Comparison of ENCODE assay signal across 1 fruit fly cellular context in genomic region chr2L:2202853-2203717, dm6.
TF ChIP-seq lines count a peak whose summit lies in the region.

No protein-coding gene starts in this region.

TF ChIP-seq in whole organism, embryonic, 481 proteins besides CTCF, POLR2A, EP300 and RAD21 (continued from another document and continues in another):
- no peak for TF ChIP-seq Ada2b (GFP tag; IDR thresholded peaks at IDR 0.05; lab: Robert Waterston, UW)
- peak; percentile 56; the same call in 2 of the 3 replicates for TF ChIP-seq Aef1 (GFP tag; IDR thresholded peaks at IDR 0.05; lab: Robert Waterston, UW)
- TF ChIP-seq CG13296 (GFP tag; optimal IDR thresholded peaks at IDR 0.05; lab: Kevin White, UChicago) = no peak
- TF ChIP-seq ci (GFP tag; IDR thresholded peaks at IDR 0.05; lab: Robert Waterston, UW) = peak; percentile 76
- no peak for TF ChIP-seq CG30020 (tag; optimal IDR thresholded peaks at IDR 0.05; lab: Kevin White, UChicago)
- TF ChIP-seq CG17361 (GFP tag; IDR thresholded peaks at IDR 0.05; lab: Robert Waterston, UW) = no peak
- TF ChIP-seq CG3847 (GFP tag; IDR thresholded peaks at IDR 0.05; lab: Robert Waterston, UW) = no peak
- no peak for TF ChIP-seq CG16779 (GFP tag; IDR thresholded peaks at IDR 0.05; lab: Robert Waterston, UW)
- no peak for TF ChIP-seq CHES-1-like (GFP tag; optimal IDR thresholded peaks at IDR 0.05; lab: Kevin White, UChicago)
- no peak for TF ChIP-seq Dad (GFP tag; optimal IDR thresholded peaks at IDR 0.05; lab: Kevin White, UChicago)
- no peak for TF ChIP-seq h (optimal IDR thresholded peaks at IDR 0.05; lab: Kevin White, UChicago)
- no peak for TF ChIP-seq stwl (tag; optimal IDR thresholded peaks at IDR 0.05; lab: Kevin White, UChicago)
- TF ChIP-seq CG8388 (GFP tag; optimal IDR thresholded peaks at IDR 0.05; lab: Kevin White, UChicago) = no peak
- no peak for TF ChIP-seq E2f1 (GFP tag; IDR thresholded peaks at IDR 0.05; lab: Robert Waterston, UW)
- TF ChIP-seq Kr (GFP tag; optimal IDR thresholded peaks at IDR 0.05; lab: Kevin White, UChicago) = no peak
- TF ChIP-seq Hr51 (GFP tag; optimal IDR thresholded peaks at IDR 0.05; lab: Kevin White, UChicago) = no peak
- no peak for TF ChIP-seq CG7372 (GFP tag; IDR thresholded peaks at IDR 0.05; lab: Robert Waterston, UW)
- no peak for TF ChIP-seq so (GFP tag; IDR thresholded peaks at IDR 0.05; lab: Robert Waterston, UW)
- TF ChIP-seq z (GFP tag; IDR thresholded peaks at IDR 0.05; lab: Robert Waterston, UW) = peak; percentile 75
- TF ChIP-seq klu (GFP tag; IDR thresholded peaks at IDR 0.05; lab: Robert Waterston, UW) = no peak
- TF ChIP-seq CG4282 (GFP tag; optimal IDR thresholded peaks at IDR 0.05; lab: Kevin White, UChicago) = no peak
- no peak for TF ChIP-seq esg (GFP tag; conservative IDR thresholded peaks at IDR 0.05; lab: Robert Waterston, UW)
- TF ChIP-seq sna (GFP tag; IDR thresholded peaks at IDR 0.05; lab: Robert Waterston, UW; ENCODE audit: partially characterized antibody) = peak; percentile 38; the same call in 1 of the 2 replicates
- no peak for TF ChIP-seq CG17385 (GFP tag; optimal IDR thresholded peaks at IDR 0.05; lab: Kevin White, UChicago)
- TF ChIP-seq CoRest (tag; optimal IDR thresholded peaks at IDR 0.05; lab: Kevin White, UChicago) = peak; percentile 0
- peak; percentile 62 to 69 for TF ChIP-seq Trl (optimal IDR thresholded peaks at IDR 0.05; lab: Kevin White, UChicago)
- TF ChIP-seq Trl (GFP tag; optimal IDR thresholded peaks at IDR 0.05; lab: Kevin White, UChicago) = no peak
- TF ChIP-seq mam (GFP tag; optimal IDR thresholded peaks at IDR 0.05; lab: Kevin White, UChicago) = no peak
- no peak for TF ChIP-seq Tbp (GFP tag; optimal IDR thresholded peaks at IDR 0.05; lab: Kevin White, UChicago)
- no peak; the same call in 1 of the 2 replicates for TF ChIP-seq ato (GFP tag; IDR thresholded peaks at IDR 0.05; lab: Robert Waterston, UW; ENCODE audit: partially characterized antibody)
- TF ChIP-seq pb (GFP tag; optimal IDR thresholded peaks at IDR 0.05; lab: Kevin White, UChicago) = no peak
- no peak for TF ChIP-seq CG6654 (GFP tag; optimal IDR thresholded peaks at IDR 0.05; lab: Kevin White, UChicago)
- no peak for TF ChIP-seq sisA (GFP tag; IDR thresholded peaks at IDR 0.05; lab: Robert Waterston, UW)
- no peak for TF ChIP-seq vfl (GFP tag; optimal IDR thresholded peaks at IDR 0.05; lab: Kevin White, UChicago)
- TF ChIP-seq Usf (GFP tag; optimal IDR thresholded peaks at IDR 0.05; lab: Kevin White, UChicago) = no peak
- TF ChIP-seq CG11398 (GFP tag; optimal IDR thresholded peaks at IDR 0.05; lab: Kevin White, UChicago) = no peak
- peak; percentile 3 for TF ChIP-seq mirr (GFP tag; optimal IDR thresholded peaks at IDR 0.05; lab: Kevin White, UChicago)
- peak; percentile 1 for TF ChIP-seq CG12071 (GFP tag; optimal IDR thresholded peaks at IDR 0.05; lab: Kevin White, UChicago)
- no peak for TF ChIP-seq CG4730 (GFP tag; IDR thresholded peaks at IDR 0.05; lab: Robert Waterston, UW)
- 0 out of 2 replicates have a peak, but pooled peaks have one; percentile 20 for TF ChIP-seq CG6272 (GFP tag; IDR thresholded peaks at IDR 0.05; lab: Robert Waterston, UW)
- TF ChIP-seq CG4854 (GFP tag; optimal IDR thresholded peaks at IDR 0.05; lab: Kevin White, UChicago) = no peak
- TF ChIP-seq CG4820 (GFP tag; optimal IDR thresholded peaks at IDR 0.05; lab: Kevin White, UChicago) = no peak
- TF ChIP-seq CG42726 (GFP tag; IDR thresholded peaks at IDR 0.05; lab: Robert Waterston, UW; ENCODE audit: partially characterized antibody) = no peak
- TF ChIP-seq tgo (GFP tag; IDR thresholded peaks at IDR 0.05; lab: Robert Waterston, UW) = no peak
- peak; percentile 44; the same call in 1 of the 3 replicates for TF ChIP-seq CG11456 (GFP tag; IDR thresholded peaks at IDR 0.05; lab: Robert Waterston, UW)
- peak; percentile 90 for TF ChIP-seq cg (GFP tag; optimal IDR thresholded peaks at IDR 0.05; lab: Kevin White, UChicago)
- TF ChIP-seq Ets97D (GFP tag; optimal IDR thresholded peaks at IDR 0.05; lab: Kevin White, UChicago) = no peak
- no peak for TF ChIP-seq CG4424 (GFP tag; optimal IDR thresholded peaks at IDR 0.05; lab: Kevin White, UChicago)
- peak; percentile 22; the same call in 1 of the 2 replicates for TF ChIP-seq MBD-R2 (GFP tag; IDR thresholded peaks at IDR 0.05; lab: Robert Waterston, UW)
- peak; percentile 27; the same call in 1 of the 2 replicates for TF ChIP-seq ranshi (GFP tag; IDR thresholded peaks at IDR 0.05; lab: Robert Waterston, UW)
- TF ChIP-seq CG3065 (GFP tag; optimal IDR thresholded peaks at IDR 0.05; lab: Kevin White, UChicago) = no peak
- no peak for TF ChIP-seq ind (GFP tag; optimal IDR thresholded peaks at IDR 0.05; lab: Kevin White, UChicago)
- peak; percentile 1 for TF ChIP-seq btn (GFP tag; optimal IDR thresholded peaks at IDR 0.05; lab: Kevin White, UChicago)
- no peak for TF ChIP-seq CG15011 (GFP tag; optimal IDR thresholded peaks at IDR 0.05; lab: Kevin White, UChicago)
- TF ChIP-seq CG31365 (tag; optimal IDR thresholded peaks at IDR 0.05; lab: Kevin White, UChicago) = no peak
- no peak for TF ChIP-seq CG15479 (GFP tag; optimal IDR thresholded peaks at IDR 0.05; lab: Kevin White, UChicago)
- TF ChIP-seq slou (GFP tag; optimal IDR thresholded peaks at IDR 0.05; lab: Kevin White, UChicago) = no peak
- no peak for TF ChIP-seq gfzf (GFP tag; optimal IDR thresholded peaks at IDR 0.05; lab: Kevin White, UChicago)
- TF ChIP-seq Camta (GFP tag; optimal IDR thresholded peaks at IDR 0.05; lab: Kevin White, UChicago) = no peak
- no peak for TF ChIP-seq CG12104 (GFP tag; optimal IDR thresholded peaks at IDR 0.05; lab: Kevin White, UChicago)
- TF ChIP-seq prd (optimal IDR thresholded peaks at IDR 0.05; lab: Kevin White, UChicago) = no peak
- TF ChIP-seq prd (GFP tag; IDR thresholded peaks at IDR 0.05; lab: Robert Waterston, UW) = no peak
- no peak for TF ChIP-seq toy (GFP tag; IDR thresholded peaks at IDR 0.05; lab: Robert Waterston, UW)
- no peak for TF ChIP-seq wek (GFP tag; optimal IDR thresholded peaks at IDR 0.05; lab: Kevin White, UChicago)
- no peak for TF ChIP-seq CrebB (tag; optimal IDR thresholded peaks at IDR 0.05; lab: Kevin White, UChicago)
- no peak for TF ChIP-seq CG17568 (GFP tag; optimal IDR thresholded peaks at IDR 0.05; lab: Kevin White, UChicago)
- TF ChIP-seq CG13894 (tag; optimal IDR thresholded peaks at IDR 0.05; lab: Kevin White, UChicago) = peak; percentile 43
- TF ChIP-seq ham (GFP tag; IDR thresholded peaks at IDR 0.05; lab: Robert Waterston, UW) = no peak
- no peak for TF ChIP-seq hb (GFP tag; IDR thresholded peaks at IDR 0.05; lab: Robert Waterston, UW; ENCODE audit: partially characterized antibody)
- no peak for TF ChIP-seq CG17912 (GFP tag; optimal IDR thresholded peaks at IDR 0.05; lab: Kevin White, UChicago)
- no peak for TF ChIP-seq Elba2 (GFP tag; optimal IDR thresholded peaks at IDR 0.05; lab: Kevin White, UChicago)
- no peak for TF ChIP-seq CG10366 (GFP tag; IDR thresholded peaks at IDR 0.05; lab: Robert Waterston, UW)
- TF ChIP-seq CG8290 (GFP tag; optimal IDR thresholded peaks at IDR 0.05; lab: Kevin White, UChicago) = no peak
- peak in 1 of 2 experiments; percentile 55 for TF ChIP-seq CG8290 (tag; optimal IDR thresholded peaks at IDR 0.05; lab: Kevin White, UChicago)
- no peak for TF ChIP-seq Fer3 (tag; optimal IDR thresholded peaks at IDR 0.05; lab: Kevin White, UChicago)
- TF ChIP-seq CG11093 (GFP tag; IDR thresholded peaks at IDR 0.05; lab: Robert Waterston, UW) = no peak
- TF ChIP-seq CG31224 (GFP tag; IDR thresholded peaks at IDR 0.05; lab: Robert Waterston, UW) = peak; percentile 97
- peak; percentile 27; the same call in 1 of the 2 replicates for TF ChIP-seq vvl (GFP tag; IDR thresholded peaks at IDR 0.05; lab: Robert Waterston, UW)
- TF ChIP-seq nmo (GFP tag; optimal IDR thresholded peaks at IDR 0.05; lab: Kevin White, UChicago) = no peak
- no peak for TF ChIP-seq gcm2 (GFP tag; optimal IDR thresholded peaks at IDR 0.05; lab: Kevin White, UChicago)
- no peak for TF ChIP-seq CG1529 (GFP tag; optimal IDR thresholded peaks at IDR 0.05; lab: Kevin White, UChicago)
- TF ChIP-seq CG14965 (GFP tag; optimal IDR thresholded peaks at IDR 0.05; lab: Kevin White, UChicago; ENCODE audit: borderline replicate concordance) = no peak
- TF ChIP-seq Hsf (GFP tag; optimal IDR thresholded peaks at IDR 0.05; lab: Kevin White, UChicago) = no peak
- no peak for TF ChIP-seq dm (GFP tag; optimal IDR thresholded peaks at IDR 0.05; lab: Kevin White, UChicago)
- TF ChIP-seq PHDP (tag; optimal IDR thresholded peaks at IDR 0.05; lab: Kevin White, UChicago) = no peak
- TF ChIP-seq CG10959 (GFP tag; IDR thresholded peaks at IDR 0.05; lab: Robert Waterston, UW) = no peak
- no peak for TF ChIP-seq hkb (optimal IDR thresholded peaks at IDR 0.05; lab: Kevin White, UChicago)
- TF ChIP-seq hkb (GFP tag; IDR thresholded peaks at IDR 0.05; lab: Robert Waterston, UW) = 0 out of 2 replicates have a peak, but pooled peaks have one; percentile 33
- TF ChIP-seq inv (GFP tag; IDR thresholded peaks at IDR 0.05; lab: Robert Waterston, UW; ENCODE audit: partially characterized antibody) = no peak
- no peak for TF ChIP-seq CG1792 (GFP tag; optimal IDR thresholded peaks at IDR 0.05; lab: Kevin White, UChicago)
- no peak for TF ChIP-seq MTF-1 (GFP tag; optimal IDR thresholded peaks at IDR 0.05; lab: Kevin White, UChicago; ENCODE audit: borderline replicate concordance)
- peak; percentile 45; the same call in 1 of the 2 replicates for TF ChIP-seq CG32532 (GFP tag; IDR thresholded peaks at IDR 0.05; lab: Robert Waterston, UW)
- no peak for TF ChIP-seq CG3995 (GFP tag; optimal IDR thresholded peaks at IDR 0.05; lab: Kevin White, UChicago)
- TF ChIP-seq Dip2 (GFP tag; IDR thresholded peaks at IDR 0.05; lab: Robert Waterston, UW) = no peak
- TF ChIP-seq CG16813 (GFP tag; IDR thresholded peaks at IDR 0.05; lab: Robert Waterston, UW; ENCODE audit: partially characterized antibody) = peak; percentile 18; the same call in 1 of the 3 replicates
- no peak for TF ChIP-seq Max (GFP tag; optimal IDR thresholded peaks at IDR 0.05; lab: Kevin White, UChicago)
- TF ChIP-seq Six4 (GFP tag; optimal IDR thresholded peaks at IDR 0.05; lab: Kevin White, UChicago) = no peak
- peak; percentile 34; the same call in 2 of the 4 replicates for TF ChIP-seq Dll (GFP tag; IDR thresholded peaks at IDR 0.05; lab: Robert Waterston, UW; ENCODE audit: partially characterized antibody)
- no peak for TF ChIP-seq Ptx1 (GFP tag; IDR thresholded peaks at IDR 0.05; lab: Robert Waterston, UW)
- TF ChIP-seq CG7745 (tag; optimal IDR thresholded peaks at IDR 0.05; lab: Kevin White, UChicago) = no peak
- TF ChIP-seq dmrt99B (tag; optimal IDR thresholded peaks at IDR 0.05; lab: Kevin White, UChicago) = no peak
- no peak for TF ChIP-seq repo (GFP tag; optimal IDR thresholded peaks at IDR 0.05; lab: Kevin White, UChicago)
- TF ChIP-seq Hmx (GFP tag; optimal IDR thresholded peaks at IDR 0.05; lab: Kevin White, UChicago) = no peak
- peak; percentile 70 for TF ChIP-seq CG9437 (GFP tag; optimal IDR thresholded peaks at IDR 0.05; lab: Kevin White, UChicago)
- no peak for TF ChIP-seq emc (GFP tag; optimal IDR thresholded peaks at IDR 0.05; lab: Kevin White, UChicago)
- no peak for TF ChIP-seq CG10209 (GFP tag; optimal IDR thresholded peaks at IDR 0.05; lab: Kevin White, UChicago)
- TF ChIP-seq stc (GFP tag; IDR thresholded peaks at IDR 0.05; lab: Robert Waterston, UW) = no peak
- TF ChIP-seq CG32767 (GFP tag; IDR thresholded peaks at IDR 0.05; lab: Robert Waterston, UW) = no peak
- no peak for TF ChIP-seq Side (GFP tag; optimal IDR thresholded peaks at IDR 0.05; lab: Kevin White, UChicago)
- TF ChIP-seq lmd (GFP tag; IDR thresholded peaks at IDR 0.05; lab: Robert Waterston, UW) = no peak
- no peak for TF ChIP-seq CG15269 (tag; optimal IDR thresholded peaks at IDR 0.05; lab: Kevin White, UChicago)
- no peak for TF ChIP-seq gsb-n (tag; optimal IDR thresholded peaks at IDR 0.05; lab: Kevin White, UChicago)
- peak; percentile 8 for TF ChIP-seq cwo (GFP tag; optimal IDR thresholded peaks at IDR 0.05; lab: Kevin White, UChicago)
- TF ChIP-seq Lhr (GFP tag; optimal IDR thresholded peaks at IDR 0.05; lab: Kevin White, UChicago) = peak; percentile 16
- no peak for TF ChIP-seq pho (GFP tag; optimal IDR thresholded peaks at IDR 0.05; lab: Kevin White, UChicago)
- peak; percentile 100 for TF ChIP-seq crol (GFP tag; IDR thresholded peaks at IDR 0.05; lab: Robert Waterston, UW)
- no peak for TF ChIP-seq CG13624 (GFP tag; optimal IDR thresholded peaks at IDR 0.05; lab: Kevin White, UChicago)
- TF ChIP-seq caup (GFP tag; optimal IDR thresholded peaks at IDR 0.05; lab: Kevin White, UChicago; ENCODE audit: severe bottlenecking) = peak; percentile 21
- TF ChIP-seq CG6791 (GFP tag; IDR thresholded peaks at IDR 0.05; lab: Robert Waterston, UW; ENCODE audit: partially characterized antibody) = peak; percentile 50; the same call in 1 of the 3 replicates
- TF ChIP-seq Ets65A (GFP tag; lab: Kevin White, UChicago) = no peak
- no peak for TF ChIP-seq gem (tag; optimal IDR thresholded peaks at IDR 0.05; lab: Kevin White, UChicago)
- TF ChIP-seq CG7786 (GFP tag; optimal IDR thresholded peaks at IDR 0.05; lab: Kevin White, UChicago) = no peak
- no peak for TF ChIP-seq CG12942 (GFP tag; optimal IDR thresholded peaks at IDR 0.05; lab: Kevin White, UChicago)
- no peak for TF ChIP-seq wdn (GFP tag; IDR thresholded peaks at IDR 0.05; lab: Robert Waterston, UW)
- no peak for TF ChIP-seq CG3838 (GFP tag; optimal IDR thresholded peaks at IDR 0.05; lab: Kevin White, UChicago)
- no peak for TF ChIP-seq CG10431 (GFP tag; optimal IDR thresholded peaks at IDR 0.05; lab: Kevin White, UChicago)
- peak; percentile 27 for TF ChIP-seq lbe (GFP tag; optimal IDR thresholded peaks at IDR 0.05; lab: Kevin White, UChicago)
- no peak for TF ChIP-seq CG7928 (GFP tag; optimal IDR thresholded peaks at IDR 0.05; lab: Kevin White, UChicago)
- TF ChIP-seq Lpt (GFP tag; optimal IDR thresholded peaks at IDR 0.05; lab: Kevin White, UChicago) = no peak
- TF ChIP-seq Doc3 (GFP tag; IDR thresholded peaks at IDR 0.05; lab: Robert Waterston, UW; ENCODE audit: partially characterized antibody) = no peak
- no peak for TF ChIP-seq CG12299 (tag; optimal IDR thresholded peaks at IDR 0.05; lab: Kevin White, UChicago)
- TF ChIP-seq lab (GFP tag; optimal IDR thresholded peaks at IDR 0.05; lab: Kevin White, UChicago) = peak; percentile 55
- TF ChIP-seq CG9876 (GFP tag; optimal IDR thresholded peaks at IDR 0.05; lab: Kevin White, UChicago) = no peak
- TF ChIP-seq Mad (GFP tag; optimal IDR thresholded peaks at IDR 0.05; lab: Kevin White, UChicago) = no peak
- no peak for TF ChIP-seq scrt (GFP tag; optimal IDR thresholded peaks at IDR 0.05; lab: Kevin White, UChicago)
